Worm (Caenorhabditis elegans): ENCODE results near the gene T13C2.3.
A peak's percentile ranks its signal among the peaks of the same experiment; 100 is the strongest.

DNA sequence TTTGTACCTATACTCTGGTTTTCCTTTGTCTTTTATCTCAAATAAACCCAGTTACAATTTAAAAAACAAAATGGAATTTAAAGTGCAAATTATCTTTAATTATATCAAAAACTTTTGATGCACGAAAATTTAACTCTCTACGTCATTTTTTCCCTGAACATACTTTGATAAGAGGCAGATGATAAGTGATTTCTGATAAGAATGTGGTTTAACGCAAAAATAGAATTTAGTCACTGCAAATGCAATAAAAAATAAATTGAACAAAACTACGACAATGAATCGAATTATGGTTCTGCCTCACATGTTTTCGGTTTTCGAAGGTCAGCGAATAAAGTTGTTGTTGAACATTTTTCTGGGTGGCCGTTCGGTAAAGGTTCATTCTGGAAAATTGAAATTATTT is 32.8 kb downstream of the T13C2.3 start:
- TF ChIP-seq ztf-11 (tag; optimal IDR thresholded peaks at IDR 0.05) (no peak), jun-1 (tag; optimal IDR thresholded peaks at IDR 0.05) (peak; percentile 32), skn-1 (tag; optimal IDR thresholded peaks at IDR 0.05) (no peak), fos-1 (tag; optimal IDR thresholded peaks at IDR 0.05) (no peak), pha-4 (tag; optimal IDR thresholded peaks at IDR 0.05) (peak; percentile 44), aly-2 (tag; optimal IDR thresholded peaks at IDR 0.05) (no peak), zag-1 (tag; optimal IDR thresholded peaks at IDR 0.05) (no peak), pqm-1 (tag; optimal IDR thresholded peaks at IDR 0.05) (peak; percentile 95), lin-15B (tag; optimal IDR thresholded peaks at IDR 0.05) (no peak), ceh-16 (tag; optimal IDR thresholded peaks at IDR 0.05) (no peak), unc-62 (GFP tag; optimal IDR thresholded peaks at IDR 0.05) (no peak), nhr-12 (tag; optimal IDR thresholded peaks at IDR 0.05) (no peak)

Measured in whole organism, L3 larva.